Worm (Caenorhabditis elegans) whole organism, L4 larva: Measurements from ENCODE around the gene F26H11.8.

Experiments used
- R02D3.7 ChIP-seq: fragments of 150-350 bp; sonication (generic microtip); optimal IDR thresholded peaks from 3 replicates; lab custom pipeline; 2014; ENCODE audit warnings: missing biosample characterization, missing genetic modification characterization
- Y5F2A.4 ChIP-seq: fragments of 200-800 bp; sonication (Bioruptor generic); optimal IDR thresholded peaks from 2 replicates; lab custom pipeline; 2018; ENCODE audit warnings: mild to moderate bottlenecking, missing genetic modification characterization, missing compliant biosample characterization
- Y75B8A.6 ChIP-seq: fragments of 200-800 bp; sonication (Bioruptor generic); IDR thresholded peaks from 2 replicates; pipeline ENCODE4 v1.3.6; 2022; ENCODE audit warnings: missing genetic modification reagents, missing genetic modification characterization, missing compliant biosample characterization
- ZK546.5 ChIP-seq, 2 experiments: sonication (generic microtip); optimal IDR thresholded peaks; 2 replicates each; lab custom pipeline; 2017; ENCODE audit warnings: missing biosample characterization in 2 of 2, missing genetic modification characterization in 2 of 2
- aha-1 ChIP-seq: fragments of 150-350 bp; peaks from one replicate; lab custom pipeline; 2014; ENCODE audit warnings: missing biosample characterization, missing genetic modification characterization
- aly-2 ChIP-seq: sonication (generic microtip); optimal IDR thresholded peaks from 2 replicates; lab custom pipeline; 2018; ENCODE audit warnings: missing biosample characterization, missing genetic modification characterization
- ces-1 ChIP-seq: fragments of 150-350 bp; sonication (generic microtip); optimal IDR thresholded peaks from 4 replicates; lab custom pipeline; 2014; ENCODE audit warnings: missing biosample characterization, missing genetic modification reagents, missing genetic modification characterization
- daf-16 ChIP-seq, 3 experiments: sonication (generic microtip); optimal IDR thresholded peaks; 2 replicates each; lab custom pipeline; 2016 to 2017; ENCODE audit warnings: missing genetic modification characterization in 3 of 3, missing genetic modification reagents in 3 of 3, mild to moderate bottlenecking in 2 of 3, missing compliant biosample characterization in 2 of 3, missing biosample characterization in 1 of 3, moderate library complexity in 1 of 3
- dmd-6 ChIP-seq: fragments of 200-800 bp; sonication (Bioruptor generic); IDR thresholded peaks from 2 replicates; pipeline ENCODE4 v1.3.6; 2022; ENCODE audit warnings: missing genetic modification reagents, missing genetic modification characterization, missing compliant biosample characterization
- dmd-9 ChIP-seq: fragments of 200-800 bp; sonication (Bioruptor generic); IDR thresholded peaks from 2 replicates; pipeline ENCODE4 v1.3.6; 2022; ENCODE audit warnings: missing genetic modification reagents, missing genetic modification characterization, missing compliant biosample characterization
- dpl-1 ChIP-seq: fragments of 150-350 bp; optimal IDR thresholded peaks from 2 replicates; lab custom pipeline; 2014; ENCODE audit warnings: missing biosample characterization, missing genetic modification reagents, missing genetic modification characterization
- egl-27 ChIP-seq: sonication (generic microtip); optimal IDR thresholded peaks from 3 replicates; lab custom pipeline; 2017; ENCODE audit warnings: missing biosample characterization, missing genetic modification reagents, missing genetic modification characterization
- egl-43 ChIP-seq: fragments of 200-800 bp; sonication (Bioruptor generic); IDR thresholded peaks from 2 replicates; pipeline ENCODE4 v1.3.6; 2022; ENCODE audit warnings: missing genetic modification reagents, missing genetic modification characterization, missing compliant biosample characterization
- fkh-10 ChIP-seq: fragments of 150-350 bp; optimal IDR thresholded peaks from 2 replicates; lab custom pipeline; 2014; ENCODE audit warnings: missing biosample characterization, missing genetic modification reagents, missing genetic modification characterization
- fos-1 ChIP-seq: fragments of 150-350 bp; optimal IDR thresholded peaks from 2 replicates; lab custom pipeline; 2014; ENCODE audit warnings: missing biosample characterization, missing genetic modification characterization
- hif-1 ChIP-seq, 2 experiments: sonication (generic microtip); optimal IDR thresholded peaks; 2 replicates each; lab custom pipeline; 2016 to 2017; ENCODE audit warnings: missing compliant biosample characterization in 2 of 2, missing genetic modification characterization in 2 of 2, missing genetic modification reagents in 2 of 2, missing genotype in 2 of 2, mild to moderate bottlenecking in 1 of 2
- lim-7 ChIP-seq: fragments of 200-800 bp; sonication (Bioruptor generic); IDR thresholded peaks from 2 replicates; pipeline ENCODE4 v1.3.6; 2022; ENCODE audit warnings: missing genetic modification characterization, missing compliant biosample characterization
- lin-15B ChIP-seq: fragments of 150-350 bp; sonication (generic microtip); optimal IDR thresholded peaks from 3 replicates; lab custom pipeline; 2014; ENCODE audit warnings: missing biosample characterization, missing genetic modification characterization
- lin-39 ChIP-seq: fragments of 150-350 bp; optimal IDR thresholded peaks from 2 replicates; lab custom pipeline; 2014; ENCODE audit warnings: missing biosample characterization, missing genetic modification reagents, missing genetic modification characterization
- lsy-2 ChIP-seq, 2 experiments: fragments of 150-350 bp in 1 of 2; sonication (generic microtip) in 1 of 2; optimal IDR thresholded peaks; 2 replicates each; lab custom pipeline; 2014 to 2017; ENCODE audit warnings: missing biosample characterization in 2 of 2, missing genetic modification characterization in 2 of 2
- madf-5 ChIP-seq, 2 experiments: fragments of 200-800 bp; sonication (Bioruptor generic); IDR thresholded peaks; 2 replicates each; pipeline ENCODE4 v1.3.6; 2022; ENCODE audit warnings: missing compliant biosample characterization in 2 of 2, missing genetic modification characterization in 2 of 2
- mep-1 ChIP-seq: fragments of 150-350 bp; sonication (generic microtip); optimal IDR thresholded peaks from 3 replicates; lab custom pipeline; 2014; ENCODE audit warnings: missing biosample characterization, missing genetic modification characterization
- mes-2 ChIP-seq: sonication (generic microtip); optimal IDR thresholded peaks from 2 replicates; lab custom pipeline; 2016; ENCODE audit warnings: missing genotype, mild to moderate bottlenecking, missing genetic modification characterization, missing compliant biosample characterization; ENCODE audit not compliant: poor library complexity, severe bottlenecking
- mxl-3 ChIP-seq: fragments of 200-800 bp; sonication (Bioruptor generic); optimal IDR thresholded peaks from 2 replicates; lab custom pipeline; 2018; ENCODE audit warnings: mild to moderate bottlenecking, missing genetic modification characterization, missing compliant biosample characterization
- nhr-11 ChIP-seq: fragments of 150-350 bp; optimal IDR thresholded peaks from 2 replicates; lab custom pipeline; 2014; ENCODE audit warnings: missing biosample characterization, missing genetic modification characterization
- nhr-111 ChIP-seq: fragments of 200-800 bp; sonication (Bioruptor generic); optimal IDR thresholded peaks from 2 replicates; lab custom pipeline; 2018; ENCODE audit warnings: mild to moderate bottlenecking, missing genetic modification characterization, missing compliant biosample characterization
- nhr-28 ChIP-seq: fragments of 150-350 bp; optimal IDR thresholded peaks from 2 replicates; lab custom pipeline; 2014; ENCODE audit warnings: missing biosample characterization, missing genetic modification characterization
- nhr-6 ChIP-seq: fragments of 150-350 bp; optimal IDR thresholded peaks from 2 replicates; lab custom pipeline; 2014; ENCODE audit warnings: missing biosample characterization, missing genetic modification characterization
- nhr-76 ChIP-seq: fragments of 150-350 bp; optimal IDR thresholded peaks from 2 replicates; lab custom pipeline; 2014; ENCODE audit warnings: missing biosample characterization, missing genetic modification characterization
- php-3 ChIP-seq: fragments of 200-800 bp; sonication (Bioruptor generic); IDR thresholded peaks from 2 replicates; pipeline ENCODE4 v1.3.6; 2022; ENCODE audit warnings: missing genetic modification reagents, missing genetic modification characterization, missing compliant biosample characterization
- saeg-2 ChIP-seq: fragments of 200-800 bp; sonication (Bioruptor generic); IDR thresholded peaks from 2 replicates; pipeline ENCODE4 v1.3.6; 2022; ENCODE audit warnings: missing genetic modification reagents, missing genetic modification characterization, missing compliant biosample characterization
- sdz-12 ChIP-seq: fragments of 200-800 bp; sonication (Bioruptor generic); optimal IDR thresholded peaks from 2 replicates; lab custom pipeline; 2018; ENCODE audit warnings: mild to moderate bottlenecking, missing genetic modification characterization, missing compliant biosample characterization
- unc-130 ChIP-seq: sonication (generic microtip); optimal IDR thresholded peaks from 2 replicates; lab custom pipeline; 2016; ENCODE audit warnings: missing genetic modification reagents, missing genetic modification characterization, missing compliant biosample characterization
- unc-62 ChIP-seq, 3 experiments: fragments of 150-350 bp in 1 of 3; sonication (generic microtip); optimal IDR thresholded peaks in 2 of 3; peaks in 1 of 3; 1 replicate in 1 of 3; 2 replicates in 2 of 3; lab custom pipeline; 2014 to 2017; ENCODE audit warnings: missing biosample characterization in 3 of 3, missing genetic modification characterization in 3 of 3, missing genetic modification reagents in 3 of 3, missing genotype in 1 of 3
- zfp-2 ChIP-seq: sonication (generic microtip); optimal IDR thresholded peaks from 2 replicates; lab custom pipeline; 2016; ENCODE audit warnings: mild to moderate bottlenecking, missing genetic modification characterization, missing compliant biosample characterization

F26H11.8 gene

ce11 chrII:14365182-14365751 lies 23.0 kb upstream of the F26H11.8 start, which contains the start of gene imb-2 (continued):
- peak; percentile 70 for TF ChIP-seq mes-2 (tag; lab: Kevin White, UChicago)
- TF ChIP-seq zfp-2 (tag; lab: Kevin White, UChicago) = no peak
- TF ChIP-seq unc-130 = peak; percentile 2
- TF ChIP-seq lsy-2 (tag; optimal IDR thresholded peaks at IDR 0.05; lab: Kevin White, UChicago) = peak in 1 of 2 experiments; percentile 91
- peak; percentile 13 for TF ChIP-seq mxl-3 (GFP tag; lab: Kevin White, UChicago)
- TF ChIP-seq mep-1 (tag; lab: Kevin White, UChicago) = peak; percentile 76
- peak; percentile 78 for TF ChIP-seq dpl-1 (GFP tag; lab: Kevin White, UChicago)
- peak in 1 of 2 experiments; percentile 64 for TF ChIP-seq hif-1 (tag; optimal IDR thresholded peaks at IDR 0.05; lab: Kevin White, UChicago)
- no peak for TF ChIP-seq ces-1 (GFP tag; lab: Kevin White, UChicago)
- peak; percentile 50 for TF ChIP-seq nhr-6 (tag; lab: Kevin White, UChicago)
- no peak for TF ChIP-seq daf-16 (GFP tag; optimal IDR thresholded peaks at IDR 0.05; lab: Kevin White, UChicago)
- TF ChIP-seq daf-16 (tag; optimal IDR thresholded peaks at IDR 0.05; lab: Kevin White, UChicago) = peak; percentile 48
- TF ChIP-seq fkh-10 (GFP tag; lab: Kevin White, UChicago) = peak; percentile 67
- TF ChIP-seq unc-62 (GFP tag; optimal IDR thresholded peaks at IDR 0.05 in 1 of 2; lab: Kevin White, UChicago) = peak in 1 of 2 experiments; percentile 84
- TF ChIP-seq unc-62 (tag; optimal IDR thresholded peaks at IDR 0.05; lab: Kevin White, UChicago) = no peak
- no peak for TF ChIP-seq madf-5 (GFP tag; IDR thresholded peaks at IDR 0.05; lab: Robert Waterston, UW)
- no peak for TF ChIP-seq ZK546.5 (tag; optimal IDR thresholded peaks at IDR 0.05; lab: Kevin White, UChicago)
- TF ChIP-seq fos-1 (tag; lab: Kevin White, UChicago) = no peak
- TF ChIP-seq Y75B8A.6 = no peak
- TF ChIP-seq egl-27 (tag; lab: Kevin White, UChicago) = no peak
- no peak for TF ChIP-seq Y5F2A.4
- TF ChIP-seq nhr-11 (tag; lab: Kevin White, UChicago) = peak; percentile 12

ce11 chrII:14374594-14374993 lies 13.7 kb upstream of the F26H11.8 start:
- no peak for TF ChIP-seq ZK546.5 (tag; optimal IDR thresholded peaks at IDR 0.05; lab: Kevin White, UChicago)
- no peak for TF ChIP-seq lin-15B (tag; lab: Kevin White, UChicago)
- TF ChIP-seq aha-1 (tag; lab: Kevin White, UChicago) = peak; percentile 85

- TF ChIP-seq nhr-28 (tag; lab: Kevin White, UChicago) = no peak
- no peak for TF ChIP-seq lim-7 (GFP tag; lab: Robert Waterston, UW)
- TF ChIP-seq aly-2 (tag; lab: Kevin White, UChicago) = no peak
- TF ChIP-seq dmd-6 = no peak
- no peak for TF ChIP-seq R02D3.7 (tag; lab: Kevin White, UChicago)
- TF ChIP-seq sdz-12 (GFP tag; lab: Kevin White, UChicago) = no peak
- no peak for TF ChIP-seq dmd-9 (GFP tag; lab: Robert Waterston, UW)
- TF ChIP-seq lin-39 (tag; lab: Kevin White, UChicago) = no peak
- no peak for TF ChIP-seq egl-43 (GFP tag; lab: Robert Waterston, UW)
- TF ChIP-seq saeg-2 (GFP tag; lab: Robert Waterston, UW) = no peak
- no peak for TF ChIP-seq php-3 (GFP tag; lab: Robert Waterston, UW)
- TF ChIP-seq nhr-111 = no peak
- TF ChIP-seq unc-130 = no peak
- TF ChIP-seq, all 104 proteins: peak for 0
Observed at ce11 chrII:14377796-14378195, 10.5 kb upstream of the F26H11.8 start, which contains the start of gene acr-20. TSS of gene acr-20 (minus strand) at chrII:14377896.

ce11 chrII:14380778-14381177 lies 7.5 kb upstream of the F26H11.8 start:
- TF ChIP-seq aha-1 (tag; lab: Kevin White, UChicago) (peak; percentile 93), nhr-76 (no peak)
- TF ChIP-seq, all 104 proteins: peak for 1
